Worm (Caenorhabditis elegans): Measurements from ENCODE around the gene F44B9.10.
A peak's percentile ranks its signal among the peaks of the same experiment; 100 is the strongest.

The F44B9.10 gene

DNA sequence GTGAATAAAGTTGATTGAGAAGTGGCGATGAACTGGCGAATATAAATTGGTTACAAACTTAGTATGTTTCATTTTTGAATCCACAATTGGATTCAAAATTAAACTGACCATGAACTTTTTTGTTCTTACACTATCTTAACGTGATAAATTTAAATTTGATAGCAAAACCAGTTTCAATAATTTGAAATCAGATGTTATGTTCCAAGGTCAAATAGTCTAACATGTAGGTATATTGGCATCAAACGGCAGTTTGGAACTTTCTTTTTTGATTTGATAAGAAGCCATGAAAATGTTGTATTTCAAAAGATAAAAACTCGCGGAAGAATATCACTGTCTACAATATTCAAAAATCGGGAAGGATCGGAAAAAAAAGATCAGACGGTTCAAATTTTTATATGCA, 2.6 kb upstream of the F44B9.10 start:
- TF ChIP-seq ceh-18 (tag; optimal IDR thresholded peaks at IDR 0.05) = no peak
- no peak for TF ChIP-seq ahr-1 (tag; optimal IDR thresholded peaks at IDR 0.05)

DNA sequence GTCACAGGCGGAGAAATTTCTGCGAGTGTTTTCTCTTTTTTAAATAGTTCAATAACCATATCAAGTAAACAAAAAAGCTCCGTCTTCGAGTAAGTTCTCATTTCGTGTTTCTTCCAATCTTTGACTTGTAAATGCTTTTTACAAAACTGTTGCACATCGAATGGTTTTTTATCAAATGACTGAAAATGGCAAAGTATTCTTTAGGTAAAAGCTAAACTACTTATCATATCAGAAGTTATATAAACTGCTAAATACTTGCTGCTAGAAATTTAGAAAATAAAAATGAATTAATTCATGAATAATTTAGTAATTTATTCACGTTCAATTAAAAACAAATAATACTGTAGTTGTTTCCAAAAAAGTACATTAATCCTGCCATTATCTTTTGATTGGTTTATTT, 2.5 kb downstream of the F44B9.10 start, which contains the start of gene F44B9.9:
Gene F44B9.9 (minus strand): TSS at position 101 of the 400 bp plus-strand sequence.
- TF ChIP-seq K02D7.2 (tag; optimal IDR thresholded peaks at IDR 0.05) = no peak
- TF ChIP-seq syd-9 (tag; optimal IDR thresholded peaks at IDR 0.05) = no peak
- no peak for TF ChIP-seq Y22D7AL.16 (tag; optimal IDR thresholded peaks at IDR 0.05)
- no peak for TF ChIP-seq elt-2 (tag; optimal IDR thresholded peaks at IDR 0.05)
- TF ChIP-seq nfya-1 (tag; optimal IDR thresholded peaks at IDR 0.05) = no peak
- no peak for TF ChIP-seq unc-3 (GFP tag; conservative IDR thresholded peaks at IDR 0.05)
- no peak for TF ChIP-seq unc-3 (tag; optimal IDR thresholded peaks at IDR 0.05)
- no peak for TF ChIP-seq ref-2 (tag; optimal IDR thresholded peaks at IDR 0.05)
- TF ChIP-seq ceh-14 (tag; optimal IDR thresholded peaks at IDR 0.05) = no peak
- TF ChIP-seq ceh-18 (tag; optimal IDR thresholded peaks at IDR 0.05) = no peak
- no peak for TF ChIP-seq pat-9 (tag; optimal IDR thresholded peaks at IDR 0.05)
- TF ChIP-seq eyg-1 (tag; optimal IDR thresholded peaks at IDR 0.05) = no peak
- no peak for TF ChIP-seq hlh-30 (tag; optimal IDR thresholded peaks at IDR 0.05; ENCODE audit: insufficient read depth)
- TF ChIP-seq tbx-7 (tag; optimal IDR thresholded peaks at IDR 0.05) = no peak
- no peak for TF ChIP-seq hlh-15 (tag; optimal IDR thresholded peaks at IDR 0.05)

ce11 chrIII:8029487-8029886, 3.9 kb downstream of the F44B9.10 start, which contains the start of gene F44B9.8:
Gene F44B9.8, minus strand, starts transcription at chrIII:8029649.
- peak; percentile 44 for TF ChIP-seq nfya-1 (tag; optimal IDR thresholded peaks at IDR 0.05)
- TF ChIP-seq ztf-16 (tag; optimal IDR thresholded peaks at IDR 0.05) = no peak

ce11 chrIII:8027942-8028341, 5.5 kb downstream of the F44B9.10 start, which contains the start of gene mdt-30:
Gene mdt-30, minus strand, starts transcription at chrIII:8028042.
- TF ChIP-seq ceh-45 (GFP tag; IDR thresholded peaks at IDR 0.05) = no peak
- no peak for TF ChIP-seq lin-11 (tag; optimal IDR thresholded peaks at IDR 0.05)
- no peak for TF ChIP-seq hlh-15 (tag; optimal IDR thresholded peaks at IDR 0.05)
- no peak for TF ChIP-seq fax-1 (tag; optimal IDR thresholded peaks at IDR 0.05)
- no peak for TF ChIP-seq Y22D7AL.16 (tag; optimal IDR thresholded peaks at IDR 0.05)
- no peak for TF ChIP-seq hlh-13 (GFP tag; optimal IDR thresholded peaks at IDR 0.05)
- no peak for TF ChIP-seq nhr-232 (tag; optimal IDR thresholded peaks at IDR 0.05)
- TF ChIP-seq hlh-8 (tag; optimal IDR thresholded peaks at IDR 0.05) = no peak

DNA sequence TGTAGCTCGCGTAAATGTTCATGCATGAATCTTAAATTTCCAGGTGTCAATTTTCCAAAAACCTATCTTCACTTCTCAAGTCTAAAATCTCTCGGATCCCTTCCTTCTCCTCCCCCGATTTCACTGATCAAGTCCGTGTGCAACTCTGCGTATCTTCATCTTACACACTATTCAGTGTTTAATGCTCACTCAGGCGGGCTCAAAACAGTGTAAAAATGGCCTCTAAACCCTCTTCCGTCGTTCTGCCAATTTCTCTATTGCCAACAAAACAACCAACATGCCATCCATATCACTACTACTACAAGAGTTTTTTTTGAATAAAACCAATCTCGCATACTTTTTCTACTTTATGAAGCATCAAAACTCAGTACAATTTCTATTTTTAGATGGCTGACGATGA, 11.4 kb downstream of the F44B9.10 start, which contains the start of gene F44B9.2:
Gene F44B9.2 (plus strand): TSS at position 387 of the 400 bp plus-strand sequence.
- peak; percentile 5 for TF ChIP-seq pat-9 (tag; optimal IDR thresholded peaks at IDR 0.05)
- no peak for TF ChIP-seq sox-4 (tag; optimal IDR thresholded peaks at IDR 0.05)

DNA sequence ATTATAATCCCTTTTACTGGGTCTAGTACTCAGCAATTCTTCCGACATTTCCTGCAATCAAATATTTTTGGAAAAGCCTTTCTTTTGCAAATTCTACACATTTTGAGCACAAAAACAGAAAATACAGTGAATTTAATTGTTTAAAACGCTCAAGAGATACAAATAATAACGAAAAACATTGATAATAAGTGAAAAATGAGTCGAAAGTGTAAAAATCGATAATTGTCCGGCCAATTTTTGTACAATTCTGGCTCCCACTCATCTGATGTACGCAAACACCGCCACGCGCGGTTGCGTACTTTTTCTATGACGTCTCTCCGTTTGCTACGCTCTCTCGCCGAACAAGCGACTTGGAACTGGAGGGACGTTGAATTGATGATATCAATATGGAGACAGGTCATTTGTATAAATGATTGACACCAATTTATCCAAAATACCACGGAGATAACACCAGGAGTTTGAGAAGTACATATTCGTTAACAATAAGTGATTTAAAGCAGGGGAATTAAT, 12.6 kb downstream of the F44B9.10 start, which contains the start of gene lin-36:
Gene lin-36 (minus strand): TSS at position 51 of the 510 bp plus-strand sequence.
- TF ChIP-seq unc-42 (tag; optimal IDR thresholded peaks at IDR 0.05) (peak; percentile 75), ceh-48 (tag; optimal IDR thresholded peaks at IDR 0.05) (peak; percentile 98), ahr-1 (tag; optimal IDR thresholded peaks at IDR 0.05) (no peak), ceh-30 (tag; optimal IDR thresholded peaks at IDR 0.05) (peak; percentile 41), lin-11 (tag; optimal IDR thresholded peaks at IDR 0.05) (no peak), elt-4 (tag; optimal IDR thresholded peaks at IDR 0.05) (no peak), elt-2 (tag; optimal IDR thresholded peaks at IDR 0.05) (peak; percentile 49), hlh-13 (GFP tag; optimal IDR thresholded peaks at IDR 0.05) (no peak), rnt-1 (tag; optimal IDR thresholded peaks at IDR 0.05) (no peak), ceh-31 (tag; optimal IDR thresholded peaks at IDR 0.05) (peak; percentile 64), nfya-1 (tag; optimal IDR thresholded peaks at IDR 0.05) (peak; percentile 73), unc-55 (GFP tag; optimal IDR thresholded peaks at IDR 0.05) (peak; percentile 98), hlh-15 (tag; optimal IDR thresholded peaks at IDR 0.05) (no peak), ceh-24 (tag; optimal IDR thresholded peaks at IDR 0.05) (no peak), T23F11.4 (GFP tag; optimal IDR thresholded peaks at IDR 0.05) (no peak), ceh-9 (tag; optimal IDR thresholded peaks at IDR 0.05) (no peak), ceh-14 (tag; optimal IDR thresholded peaks at IDR 0.05) (peak; percentile 23), ceh-19 (GFP tag; optimal IDR thresholded peaks at IDR 0.05) (no peak), fax-1 (tag; optimal IDR thresholded peaks at IDR 0.05) (no peak), tbx-7 (tag; optimal IDR thresholded peaks at IDR 0.05) (no peak), K02D7.2 (tag; optimal IDR thresholded peaks at IDR 0.05) (no peak), pat-9 (tag; optimal IDR thresholded peaks at IDR 0.05) (no peak), sdc-2 (tag; optimal IDR thresholded peaks at IDR 0.05) (no peak), nhr-232 (tag; optimal IDR thresholded peaks at IDR 0.05) (no peak), dmd-4 (tag; optimal IDR thresholded peaks at IDR 0.05; ENCODE audit: borderline replicate concordance) (no peak), ztf-16 (tag; optimal IDR thresholded peaks at IDR 0.05) (no peak), odd-2 (tag; optimal IDR thresholded peaks at IDR 0.05) (no peak), tbx-2 (tag; optimal IDR thresholded peaks at IDR 0.05) (peak; percentile 82), ama-1 (optimal IDR thresholded peaks at IDR 0.05) (no peak), sox-4 (tag; optimal IDR thresholded peaks at IDR 0.05) (no peak)
